Worm (Caenorhabditis elegans) whole organism, L4 larva: Measurements from ENCODE around the gene lbp-4.
A peak's percentile ranks its signal among the peaks of the same experiment; 100 is the strongest.

Source experiments
- R02D3.7 ChIP-seq: fragments of 150-350 bp; sonication (generic microtip); optimal IDR thresholded peaks from 3 replicates; lab custom pipeline; 2014; ENCODE audit warnings: missing biosample characterization, missing genetic modification characterization
- aha-1 ChIP-seq: fragments of 150-350 bp; peaks from one replicate; lab custom pipeline; 2014; ENCODE audit warnings: missing biosample characterization, missing genetic modification characterization
- aly-2 ChIP-seq: sonication (generic microtip); optimal IDR thresholded peaks from 2 replicates; lab custom pipeline; 2018; ENCODE audit warnings: missing biosample characterization, missing genetic modification characterization
- ama-1 ChIP-seq: fragments of 150-350 bp; optimal IDR thresholded peaks from 2 replicates; lab custom pipeline; 2014; ENCODE audit warnings: inconsistent platforms, mixed read lengths
- fkh-10 ChIP-seq: fragments of 150-350 bp; optimal IDR thresholded peaks from 2 replicates; lab custom pipeline; 2014; ENCODE audit warnings: missing biosample characterization, missing genetic modification reagents, missing genetic modification characterization
- fos-1 ChIP-seq: fragments of 150-350 bp; optimal IDR thresholded peaks from 2 replicates; lab custom pipeline; 2014; ENCODE audit warnings: missing biosample characterization, missing genetic modification characterization
- jun-1 ChIP-seq: fragments of 150-350 bp; optimal IDR thresholded peaks from 2 replicates; lab custom pipeline; 2014; ENCODE audit warnings: missing biosample characterization, missing genetic modification reagents, missing genetic modification characterization
- lin-13 ChIP-seq: fragments of 150-350 bp; optimal IDR thresholded peaks from 2 replicates; lab custom pipeline; 2014; ENCODE audit warnings: missing biosample characterization, missing genetic modification reagents, missing genetic modification characterization
- mep-1 ChIP-seq: fragments of 150-350 bp; sonication (generic microtip); optimal IDR thresholded peaks from 3 replicates; lab custom pipeline; 2014; ENCODE audit warnings: missing biosample characterization, missing genetic modification characterization
- nhr-28 ChIP-seq: fragments of 150-350 bp; optimal IDR thresholded peaks from 2 replicates; lab custom pipeline; 2014; ENCODE audit warnings: missing biosample characterization, missing genetic modification characterization
- pqm-1 ChIP-seq: sonication (generic microtip); optimal IDR thresholded peaks from 2 replicates; lab custom pipeline; 2017; ENCODE audit warnings: missing biosample characterization, missing genetic modification characterization
- snpc-4 ChIP-seq: fragments of 150-350 bp; optimal IDR thresholded peaks from 2 replicates; lab custom pipeline; 2014; ENCODE audit warnings: missing biosample characterization, missing genetic modification characterization
- zag-1 ChIP-seq: fragments of 150-350 bp; optimal IDR thresholded peaks from 2 replicates; lab custom pipeline; 2014; ENCODE audit warnings: missing biosample characterization, missing genetic modification characterization
- ztf-11 ChIP-seq: fragments of 150-350 bp; optimal IDR thresholded peaks from 2 replicates; lab custom pipeline; 2014; ENCODE audit warnings: missing biosample characterization, missing genetic modification characterization

DNA sequence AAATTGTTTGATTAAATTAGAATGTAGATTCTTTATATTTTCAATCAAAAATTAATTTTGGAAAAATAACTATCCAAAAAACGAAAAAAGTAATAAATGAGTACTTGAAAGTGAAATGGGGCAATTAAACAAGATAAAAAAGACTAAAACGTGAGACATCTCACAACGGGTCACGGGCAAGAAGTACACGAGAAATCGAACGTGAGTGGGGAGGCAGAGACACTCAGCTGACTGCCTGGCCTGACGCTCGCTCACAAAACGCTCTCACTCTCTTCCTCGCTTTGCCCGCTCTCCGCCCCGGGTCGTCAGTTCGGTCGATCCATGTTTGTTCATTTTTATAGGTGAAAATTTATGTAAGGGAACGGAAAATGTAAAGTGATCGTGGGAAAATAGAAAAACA lies 27.9 kb downstream of the lbp-4 start:
- TF ChIP-seq fos-1 (tag; lab: Kevin White, UChicago): no peak
- TF ChIP-seq snpc-4 (tag; lab: Kevin White, UChicago): no peak
- no peak for TF ChIP-seq ama-1 (lab: Kevin White, UChicago)
- no peak for TF ChIP-seq aha-1
- no peak for TF ChIP-seq pqm-1 (tag; lab: Kevin White, UChicago)
- TF ChIP-seq R02D3.7 (tag; lab: Kevin White, UChicago): no peak
- no peak for TF ChIP-seq aly-2
- TF ChIP-seq nhr-28 (tag; lab: Kevin White, UChicago): peak; percentile 43
- no peak for TF ChIP-seq lin-13
- TF ChIP-seq mep-1 (tag; lab: Kevin White, UChicago): peak; percentile 26
- TF ChIP-seq jun-1: no peak
- no peak for TF ChIP-seq fkh-10 (GFP tag; lab: Kevin White, UChicago)
- TF ChIP-seq zag-1: no peak
- TF ChIP-seq ztf-11 (tag; lab: Kevin White, UChicago): no peak
